Fruit fly (Drosophila melanogaster): Measurements from ENCODE around the gene wts.

- TF ChIP-seq CG8478 (optimal IDR thresholded peaks at IDR 0.05) (no peak), CTCF (optimal IDR thresholded peaks at IDR 0.05) (no peak)
Observed at dm6 chr3R:30767556-30767955, 38.9 kb downstream of the wts start.
